Worm (Caenorhabditis elegans) whole organism, L4 larva: ENCODE measurements around the gene lmtr-3.

Experiments
- R02D3.7 ChIP-seq: fragments of 150-350 bp; sonication (generic microtip); optimal IDR thresholded peaks from 3 replicates; lab custom pipeline; 2014; ENCODE audit warnings: missing biosample characterization, missing genetic modification characterization
- mep-1 ChIP-seq: fragments of 150-350 bp; sonication (generic microtip); optimal IDR thresholded peaks from 3 replicates; lab custom pipeline; 2014; ENCODE audit warnings: missing biosample characterization, missing genetic modification characterization
- pqm-1 ChIP-seq: sonication (generic microtip); optimal IDR thresholded peaks from 2 replicates; lab custom pipeline; 2017; ENCODE audit warnings: missing biosample characterization, missing genetic modification characterization
- snpc-1.2 ChIP-seq: fragments of 200-800 bp; sonication (Bioruptor generic); IDR thresholded peaks from 2 replicates; pipeline ENCODE4 v1.3.6; 2022; ENCODE audit warnings: missing genetic modification reagents, missing genetic modification characterization, missing compliant biosample characterization
- snpc-4 ChIP-seq: fragments of 150-350 bp; optimal IDR thresholded peaks from 2 replicates; lab custom pipeline; 2014; ENCODE audit warnings: missing biosample characterization, missing genetic modification characterization

ce11 chrV:11147780-11148144, 23.8 kb downstream of the lmtr-3 start:
- TF ChIP-seq pqm-1 (tag; lab: Kevin White, UChicago) (no peak), snpc-4 (tag; lab: Kevin White, UChicago) (no peak), mep-1 (peak; percentile 62), R02D3.7 (tag; lab: Kevin White, UChicago) (no peak), snpc-1.2 (no peak)
